Fruit fly (Drosophila melanogaster) whole organism: Measurements from ENCODE around the gene CG46307.

Experiments
- CG8478 ChIP-seq: fragments of >200 bp; optimal IDR thresholded peaks from 2 replicates; lab custom pipeline; 2018; ENCODE audit warnings: inconsistent platforms
- Dll ChIP-seq: fragments of >200 bp; optimal IDR thresholded peaks from 2 replicates; lab custom pipeline; 2017
- EcR ChIP-seq, 2 experiments: fragments of >200 bp; optimal IDR thresholded peaks; 2 replicates each; lab custom pipeline; 2017; ENCODE audit warnings: missing biosample characterization in 2 of 2, missing genetic modification characterization in 2 of 2, missing genetic modification reagents in 2 of 2
- pan ChIP-seq: fragments of >200 bp; optimal IDR thresholded peaks from 2 replicates; lab custom pipeline; 2017
- psq ChIP-seq: fragments of >200 bp; optimal IDR thresholded peaks from 2 replicates; lab custom pipeline; 2017
- usp ChIP-seq: fragments of >200 bp; optimal IDR thresholded peaks from 2 replicates; lab custom pipeline; 2017; ENCODE audit warnings: missing biosample characterization, missing genetic modification characterization, mixed read lengths

CG46307 gene

dm6 chr2L:21107651-21108489, 3.5 kb downstream of the CG46307 start:
- TF ChIP-seq pan (no peak), EcR (GFP tag; optimal IDR thresholded peaks at IDR 0.05; lab: Kevin White, UChicago) (no peak), Dll (lab: Kevin White, UChicago) (no peak), usp (GFP tag; lab: Kevin White, UChicago) (no peak), CG8478 (lab: Kevin White, UChicago) (no peak), psq (no peak)

dm6 chr2L:21108759-21109282, 4.5 kb downstream of the CG46307 start:
- TF ChIP-seq Dll (lab: Kevin White, UChicago) (no peak), CG8478 (lab: Kevin White, UChicago) (no peak), psq (no peak), EcR (GFP tag; optimal IDR thresholded peaks at IDR 0.05; lab: Kevin White, UChicago) (no peak), pan (no peak), usp (GFP tag; lab: Kevin White, UChicago) (no peak)

DNA sequence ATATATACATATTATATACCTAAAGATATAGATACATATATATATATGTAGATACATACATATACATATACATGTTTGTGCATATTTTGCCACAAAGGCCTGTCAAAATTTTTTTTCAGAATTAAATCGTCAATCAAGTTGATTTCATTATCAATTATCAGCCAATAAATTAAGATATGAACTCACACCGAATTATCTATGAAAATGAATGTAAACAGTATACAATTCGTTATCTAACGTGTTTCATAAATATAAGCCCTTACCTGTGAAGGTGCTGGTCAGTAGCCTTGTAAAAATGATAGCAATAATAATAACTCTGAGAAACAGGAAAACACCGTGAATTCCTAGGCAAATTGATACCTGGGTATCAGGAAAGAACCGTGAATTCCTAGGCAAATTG, 5.3 kb downstream of the CG46307 start:
- no peak for TF ChIP-seq pan
- TF ChIP-seq EcR (GFP tag; optimal IDR thresholded peaks at IDR 0.05; lab: Kevin White, UChicago) = no peak
- no peak for TF ChIP-seq usp (GFP tag; lab: Kevin White, UChicago)
- TF ChIP-seq psq = no peak
- TF ChIP-seq Dll (lab: Kevin White, UChicago) = no peak
- TF ChIP-seq CG8478 (lab: Kevin White, UChicago) = no peak

dm6 chr2L:21111849-21112248, 7.5 kb downstream of the CG46307 start:
- no peak for TF ChIP-seq pan
- TF ChIP-seq Dll (lab: Kevin White, UChicago) = no peak
- no peak for TF ChIP-seq psq
- TF ChIP-seq EcR (GFP tag; optimal IDR thresholded peaks at IDR 0.05; lab: Kevin White, UChicago) = no peak
- TF ChIP-seq CG8478 (lab: Kevin White, UChicago) = no peak
- no peak for TF ChIP-seq usp (GFP tag; lab: Kevin White, UChicago)

dm6 chr2L:21113546-21113945, 9.2 kb downstream of the CG46307 start:
- peak in 1 of 2 experiments; percentile 4 for TF ChIP-seq EcR (GFP tag; optimal IDR thresholded peaks at IDR 0.05; lab: Kevin White, UChicago)
- TF ChIP-seq usp (GFP tag; lab: Kevin White, UChicago) = no peak

dm6 chr2L:21115687-21116086, 11.3 kb downstream of the CG46307 start:
- TF ChIP-seq pan (no peak), EcR (GFP tag; optimal IDR thresholded peaks at IDR 0.05; lab: Kevin White, UChicago) (no peak), psq (no peak), Dll (lab: Kevin White, UChicago) (no peak), CG8478 (lab: Kevin White, UChicago) (no peak), usp (GFP tag; lab: Kevin White, UChicago) (no peak)

DNA sequence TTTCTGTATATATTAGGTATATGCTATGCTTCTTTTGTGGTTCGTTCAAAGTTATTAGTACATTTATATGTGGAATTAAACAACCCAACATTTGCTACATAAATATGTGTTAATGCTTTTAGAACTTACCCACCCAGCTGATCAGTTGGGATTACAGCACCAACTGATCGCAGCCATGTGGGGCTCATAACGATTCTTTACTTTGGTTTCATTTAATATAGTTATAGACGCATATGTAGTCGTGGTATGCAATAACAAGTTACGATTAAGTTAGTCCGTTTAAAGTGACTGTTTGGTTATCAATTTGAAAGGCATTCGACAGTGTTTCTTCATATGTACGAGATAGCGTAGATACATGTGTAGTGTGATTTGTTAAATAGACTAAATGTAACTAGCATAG, 31.4 kb downstream of the CG46307 start:
- TF ChIP-seq psq (no peak), Dll (lab: Kevin White, UChicago) (no peak), usp (GFP tag; lab: Kevin White, UChicago) (no peak), pan (no peak), CG8478 (lab: Kevin White, UChicago) (no peak), EcR (GFP tag; optimal IDR thresholded peaks at IDR 0.05; lab: Kevin White, UChicago) (no peak)

dm6 chr2L:21141714-21142500, 37.5 kb downstream of the CG46307 start, which contains the start of gene Dap160:
TSS of gene Dap160 (minus strand) at chr2L:21142347.
- TF ChIP-seq psq (no peak), EcR (GFP tag; optimal IDR thresholded peaks at IDR 0.05; lab: Kevin White, UChicago) (no peak), pan (no peak), usp (GFP tag; lab: Kevin White, UChicago) (no peak), Dll (lab: Kevin White, UChicago) (no peak), CG8478 (lab: Kevin White, UChicago) (no peak)

- TF ChIP-seq pan = no peak
- TF ChIP-seq psq = no peak
- TF ChIP-seq usp (GFP tag; lab: Kevin White, UChicago) = no peak
- TF ChIP-seq CG8478 (lab: Kevin White, UChicago) = no peak
- TF ChIP-seq EcR (GFP tag; optimal IDR thresholded peaks at IDR 0.05; lab: Kevin White, UChicago) = no peak
- TF ChIP-seq Dll (lab: Kevin White, UChicago) = no peak
Measured at dm6 chr2L:21142501-21142849, 38.1 kb downstream of the CG46307 start.

dm6 chr2L:21142972-21143385, 38.6 kb downstream of the CG46307 start, which contains the start of gene pths:
TSS of gene pths (plus strand) at chr2L:21143229.
- no peak for TF ChIP-seq CG8478 (lab: Kevin White, UChicago)

- no peak for TF ChIP-seq psq
- no peak for TF ChIP-seq usp (GFP tag; lab: Kevin White, UChicago)
- no peak for TF ChIP-seq Dll (lab: Kevin White, UChicago)
- TF ChIP-seq EcR (GFP tag; optimal IDR thresholded peaks at IDR 0.05; lab: Kevin White, UChicago) = no peak
- TF ChIP-seq pan = no peak
- no peak for TF ChIP-seq CG8478 (lab: Kevin White, UChicago)
Measured at dm6 chr2L:21148242-21148641, 43.9 kb downstream of the CG46307 start, which contains the start of gene del. TSS of gene del (minus strand) at chr2L:21148546.

dm6 chr2L:21149053-21149452, 44.7 kb downstream of the CG46307 start:
- TF ChIP-seq EcR (GFP tag; optimal IDR thresholded peaks at IDR 0.05; lab: Kevin White, UChicago) (no peak), CG8478 (lab: Kevin White, UChicago) (no peak), Dll (lab: Kevin White, UChicago) (no peak), psq (no peak), pan (no peak), usp (GFP tag; lab: Kevin White, UChicago) (no peak)
